Fruit fly (Drosophila melanogaster): ENCODE data around the gene Gba1b.

The Gba1b gene

dm6 chr3R:23713901-23714300, 9.3 kb downstream of the Gba1b start (continued):
- TF ChIP-seq CG7987 (GFP tag; optimal IDR thresholded peaks at IDR 0.05) (no peak), CG6765 (GFP tag; optimal IDR thresholded peaks at IDR 0.05) (no peak), CG1233 (GFP tag; optimal IDR thresholded peaks at IDR 0.05) (peak; percentile 56), gcm2 (GFP tag; optimal IDR thresholded peaks at IDR 0.05) (peak; percentile 16), CG15514 (GFP tag; optimal IDR thresholded peaks at IDR 0.05) (peak; percentile 2), ATbp (GFP tag; optimal IDR thresholded peaks at IDR 0.05) (peak; percentile 59), CG18599 (GFP tag; optimal IDR thresholded peaks at IDR 0.05) (peak; percentile 34), Vsx1 (GFP tag; optimal IDR thresholded peaks at IDR 0.05) (peak; percentile 39), usp (GFP tag; optimal IDR thresholded peaks at IDR 0.05) (no peak), H2.0 (GFP tag; IDR thresholded peaks at IDR 0.05) (peak; percentile 57), esg (GFP tag; conservative IDR thresholded peaks at IDR 0.05) (peak; percentile 56), Dp (GFP tag; optimal IDR thresholded peaks at IDR 0.05) (no peak), CG10959 (GFP tag; IDR thresholded peaks at IDR 0.05) (peak; percentile 13; the same call in 1 of the 2 replicates), CG4730 (GFP tag; IDR thresholded peaks at IDR 0.05) (0 out of 2 replicates have a peak, but pooled peaks have one; percentile 15), CG4617 (GFP tag; optimal IDR thresholded peaks at IDR 0.05; ENCODE audit: borderline replicate concordance) (no peak), fd102C (GFP tag; optimal IDR thresholded peaks at IDR 0.05) (peak; percentile 45), Fer2 (tag; optimal IDR thresholded peaks at IDR 0.05) (no peak), sisA (GFP tag; IDR thresholded peaks at IDR 0.05) (peak; percentile 62), Usf (GFP tag; optimal IDR thresholded peaks at IDR 0.05) (no peak), CG11085 (GFP tag; IDR thresholded peaks at IDR 0.05) (0 out of 2 replicates have a peak, but pooled peaks have one; percentile 35), Ets65A (GFP tag) (peak; percentile 94), stc (GFP tag; IDR thresholded peaks at IDR 0.05) (peak; percentile 24; the same call in 1 of the 2 replicates), onecut (GFP tag; IDR thresholded peaks at IDR 0.05) (0 out of 2 replicates have a peak, but pooled peaks have one; percentile 38), maf-S (GFP tag; optimal IDR thresholded peaks at IDR 0.05) (peak; percentile 45), CG10274 (GFP tag; optimal IDR thresholded peaks at IDR 0.05) (no peak), ranshi (GFP tag; IDR thresholded peaks at IDR 0.05) (peak; percentile 50), CG6272 (GFP tag; IDR thresholded peaks at IDR 0.05) (no peak), Opbp (GFP tag; IDR thresholded peaks at IDR 0.05; ENCODE audit: partially characterized antibody) (no peak), gem (tag; optimal IDR thresholded peaks at IDR 0.05) (peak; percentile 84), mld (GFP tag; IDR thresholded peaks at IDR 0.05; ENCODE audit: partially characterized antibody) (no peak), fu2 (GFP tag; optimal IDR thresholded peaks at IDR 0.05) (peak; percentile 7), CG8089 (GFP tag; optimal IDR thresholded peaks at IDR 0.05) (peak; percentile 16), yki (optimal IDR thresholded peaks at IDR 0.05) (no peak), phol (tag; optimal IDR thresholded peaks at IDR 0.05) (peak; percentile 76), Camta (GFP tag; optimal IDR thresholded peaks at IDR 0.05) (peak; percentile 60), CG2199 (GFP tag; IDR thresholded peaks at IDR 0.05) (no peak), CG1792 (GFP tag; optimal IDR thresholded peaks at IDR 0.05) (peak; percentile 47), luna (GFP tag; optimal IDR thresholded peaks at IDR 0.05) (no peak), Awh (GFP tag; IDR thresholded peaks at IDR 0.05) (peak; percentile 60; the same call in 1 of the 2 replicates), Sin3A (optimal IDR thresholded peaks at IDR 0.05) (no peak), h (optimal IDR thresholded peaks at IDR 0.05) (no peak), NfI (GFP tag; optimal IDR thresholded peaks at IDR 0.05) (peak; percentile 45), Drgx (GFP tag; IDR thresholded peaks at IDR 0.05) (peak; percentile 46), z (GFP tag; IDR thresholded peaks at IDR 0.05) (no peak), CG3726 (GFP tag; IDR thresholded peaks at IDR 0.05) (no peak), lilli (GFP tag; optimal IDR thresholded peaks at IDR 0.05) (peak; percentile 49), PHDP (tag; optimal IDR thresholded peaks at IDR 0.05) (peak; percentile 72), pfk (GFP tag; optimal IDR thresholded peaks at IDR 0.05) (no peak), Atf6 (GFP tag; IDR thresholded peaks at IDR 0.05) (peak; percentile 53; the same call in 1 of the 2 replicates), Bteb2 (GFP tag; optimal IDR thresholded peaks at IDR 0.05) (peak; percentile 50), peb (GFP tag; IDR thresholded peaks at IDR 0.05) (no peak), Trl (optimal IDR thresholded peaks at IDR 0.05) (no peak), Trl (GFP tag; optimal IDR thresholded peaks at IDR 0.05) (peak; percentile 49)
